Worm (Caenorhabditis elegans): ENCODE measurements around the gene sorf-2.
A peak's percentile ranks its signal among the peaks of the same experiment; 100 is the strongest.

Gene sorf-2

ce11 chrIII:5310403-5310802 is 16.0 kb upstream of the sorf-2 start:
- TF ChIP-seq nhr-21 (tag; optimal IDR thresholded peaks at IDR 0.05) (no peak), crh-2 (tag; optimal IDR thresholded peaks at IDR 0.05) (no peak), peb-1 (tag; optimal IDR thresholded peaks at IDR 0.05) (no peak), blmp-1 (tag; optimal IDR thresholded peaks at IDR 0.05; ENCODE audit: insufficient read depth) (no peak), alr-1 (tag; optimal IDR thresholded peaks at IDR 0.05) (no peak)

DNA sequence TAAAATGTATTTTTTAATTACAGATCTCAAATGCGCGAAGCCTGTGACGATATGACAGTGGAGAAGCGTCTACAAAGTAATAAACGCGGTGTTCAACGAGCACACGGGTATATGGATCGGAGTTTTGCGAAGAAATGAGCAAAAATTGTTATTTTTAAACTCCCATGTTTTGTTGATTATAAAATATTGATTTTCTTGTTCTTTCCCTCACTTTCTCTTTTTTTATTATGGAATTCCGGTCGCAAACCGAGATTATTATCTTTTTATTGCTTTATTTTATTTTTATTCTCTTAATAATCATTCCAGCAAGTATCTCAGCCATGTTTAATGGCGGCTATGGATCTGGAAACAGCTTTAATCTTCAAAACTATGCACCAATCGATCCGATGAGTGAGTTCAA is 15.5 kb upstream of the sorf-2 start, which contains the start of gene pqe-1:
Gene pqe-1, plus strand, starts transcription at position 301 of the 400 bp plus-strand sequence.
- TF ChIP-seq ama-1 (optimal IDR thresholded peaks at IDR 0.05) (no peak), ceh-82 (tag; optimal IDR thresholded peaks at IDR 0.05) (no peak), F13H6.1 (tag; optimal IDR thresholded peaks at IDR 0.05) (no peak), gmeb-1 (tag; optimal IDR thresholded peaks at IDR 0.05) (no peak), nhr-237 (tag; optimal IDR thresholded peaks at IDR 0.05) (no peak), unc-55 (GFP tag; optimal IDR thresholded peaks at IDR 0.05) (no peak), snpc-4 (tag; optimal IDR thresholded peaks at IDR 0.05) (no peak), crh-2 (tag; optimal IDR thresholded peaks at IDR 0.05) (no peak), ztf-1 (GFP tag; conservative IDR thresholded peaks at IDR 0.05) (no peak), nhr-23 (tag; optimal IDR thresholded peaks at IDR 0.05) (no peak), unc-62 (GFP tag; optimal IDR thresholded peaks at IDR 0.05) (no peak), alr-1 (tag; optimal IDR thresholded peaks at IDR 0.05) (no peak), dmd-4 (tag; optimal IDR thresholded peaks at IDR 0.05) (no peak), blmp-1 (tag; optimal IDR thresholded peaks at IDR 0.05; ENCODE audit: insufficient read depth) (no peak), nhr-21 (tag; optimal IDR thresholded peaks at IDR 0.05) (no peak), ztf-11 (tag; optimal IDR thresholded peaks at IDR 0.05) (no peak), Y55F3AM.14 (GFP tag; optimal IDR thresholded peaks at IDR 0.05) (no peak)

ce11 chrIII:5318610-5319009 is 7.8 kb upstream of the sorf-2 start:
- TF ChIP-seq crh-2 (tag; optimal IDR thresholded peaks at IDR 0.05) = peak; percentile 0
- TF ChIP-seq zag-1 (tag; optimal IDR thresholded peaks at IDR 0.05) = no peak

- no peak for TF ChIP-seq unc-39 (tag; optimal IDR thresholded peaks at IDR 0.05)
- no peak for TF ChIP-seq unc-62 (GFP tag; optimal IDR thresholded peaks at IDR 0.05)
- no peak for TF ChIP-seq nhr-11 (tag; optimal IDR thresholded peaks at IDR 0.05)
- TF ChIP-seq nhr-77 (tag; optimal IDR thresholded peaks at IDR 0.05) = no peak
- TF ChIP-seq ztf-1 (GFP tag; conservative IDR thresholded peaks at IDR 0.05) = no peak
- TF ChIP-seq Y55F3AM.14 (GFP tag; optimal IDR thresholded peaks at IDR 0.05) = no peak
- no peak for TF ChIP-seq sem-4 (tag; optimal IDR thresholded peaks at IDR 0.05)
- TF ChIP-seq ama-1 (optimal IDR thresholded peaks at IDR 0.05) = no peak
These were observed 4.8 kb upstream of the sorf-2 start, which contains the start of gene F52C9.3 for ce11 chrIII:5321661-5322060. TSS of gene F52C9.3 (plus strand) at chrIII:5321885.

ce11 chrIII:5329372-5329771 is 2.9 kb downstream of the sorf-2 start:
- no peak for TF ChIP-seq lin-13 (GFP tag; optimal IDR thresholded peaks at IDR 0.05)
- no peak for TF ChIP-seq nhr-12 (tag; optimal IDR thresholded peaks at IDR 0.05)
- TF ChIP-seq mbf-1 (tag; optimal IDR thresholded peaks at IDR 0.05) = no peak
- no peak for TF ChIP-seq unc-39 (tag; optimal IDR thresholded peaks at IDR 0.05)
- no peak for TF ChIP-seq unc-55 (GFP tag; optimal IDR thresholded peaks at IDR 0.05)
- TF ChIP-seq snpc-4 (tag; optimal IDR thresholded peaks at IDR 0.05) = no peak

- TF ChIP-seq blmp-1 (tag; optimal IDR thresholded peaks at IDR 0.05; ENCODE audit: insufficient read depth) (no peak), sma-9 (GFP tag; optimal IDR thresholded peaks at IDR 0.05) (peak; percentile 19), sma-9 (tag; optimal IDR thresholded peaks at IDR 0.05) (no peak), nhr-23 (tag; optimal IDR thresholded peaks at IDR 0.05) (no peak), Y55F3AM.14 (GFP tag; optimal IDR thresholded peaks at IDR 0.05) (no peak), nhr-10 (tag; optimal IDR thresholded peaks at IDR 0.05) (no peak), lin-11 (tag; optimal IDR thresholded peaks at IDR 0.05) (no peak), unc-62 (GFP tag; optimal IDR thresholded peaks at IDR 0.05) (no peak), sem-4 (tag; optimal IDR thresholded peaks at IDR 0.05) (no peak), dmd-4 (tag; optimal IDR thresholded peaks at IDR 0.05) (no peak), aly-2 (tag; optimal IDR thresholded peaks at IDR 0.05) (no peak), nhr-12 (tag; optimal IDR thresholded peaks at IDR 0.05) (no peak), alr-1 (tag; optimal IDR thresholded peaks at IDR 0.05) (no peak), ztf-4 (tag; optimal IDR thresholded peaks at IDR 0.05) (no peak), ceh-82 (tag; optimal IDR thresholded peaks at IDR 0.05) (no peak), F13H6.1 (tag; optimal IDR thresholded peaks at IDR 0.05) (peak; percentile 0), mab-5 (tag; optimal IDR thresholded peaks at IDR 0.05) (no peak), R02D3.7 (tag; optimal IDR thresholded peaks at IDR 0.05) (no peak), skn-1 (tag; optimal IDR thresholded peaks at IDR 0.05) (no peak), zag-1 (tag; optimal IDR thresholded peaks at IDR 0.05) (no peak), ZK546.5 (tag; optimal IDR thresholded peaks at IDR 0.05) (no peak), mdl-1 (tag; optimal IDR thresholded peaks at IDR 0.05) (no peak), elt-3 (tag; optimal IDR thresholded peaks at IDR 0.05) (no peak), nhr-129 (tag; optimal IDR thresholded peaks at IDR 0.05) (peak; percentile 28), elt-1 (tag; optimal IDR thresholded peaks at IDR 0.05) (no peak), nhr-237 (tag; optimal IDR thresholded peaks at IDR 0.05) (no peak), ztf-1 (GFP tag; conservative IDR thresholded peaks at IDR 0.05) (no peak), lsy-2 (tag; optimal IDR thresholded peaks at IDR 0.05) (no peak), unc-39 (tag; optimal IDR thresholded peaks at IDR 0.05) (no peak), nhr-77 (tag; optimal IDR thresholded peaks at IDR 0.05) (no peak), lin-13 (GFP tag; optimal IDR thresholded peaks at IDR 0.05) (no peak)
These were observed 8.2 kb downstream of the sorf-2 start for ce11 chrIII:5334517-5335049.

Measured in whole organism, L2 larva.